Worm (Caenorhabditis elegans): ENCODE results near the gene C23G10.7.

- no peak for TF ChIP-seq pha-4 (tag; optimal IDR thresholded peaks at IDR 0.05)
- no peak for TF ChIP-seq ceh-9 (tag; optimal IDR thresholded peaks at IDR 0.05)
- TF ChIP-seq ceh-82 (tag; optimal IDR thresholded peaks at IDR 0.05): no peak
- TF ChIP-seq sea-2 (GFP tag; optimal IDR thresholded peaks at IDR 0.05): no peak
- TF ChIP-seq lin-39 (tag; optimal IDR thresholded peaks at IDR 0.05): no peak
- no peak for TF ChIP-seq fkh-2 (tag; optimal IDR thresholded peaks at IDR 0.05)
- no peak for TF ChIP-seq unc-62 (GFP tag; optimal IDR thresholded peaks at IDR 0.05)
- no peak for TF ChIP-seq nhr-28 (tag; optimal IDR thresholded peaks at IDR 0.05)
- no peak for TF ChIP-seq pqm-1 (tag; optimal IDR thresholded peaks at IDR 0.05)
- no peak for TF ChIP-seq nhr-12 (tag; optimal IDR thresholded peaks at IDR 0.05)
Measured at ce11 chrIII:6178586-6178985, 19.6 kb downstream of the C23G10.7 start, which contains the start of gene F42A10.7.
